Fruit fly (Drosophila melanogaster) whole organism, wandering third instar larva: ENCODE data around the gene CG32369.

Source experiments
- Abd-B ChIP-seq: fragments of >200 bp; optimal IDR thresholded peaks from 2 replicates; lab custom pipeline; 2017; ENCODE audit warnings: missing biosample characterization, missing genetic modification characterization
- CG32264 ChIP-seq: fragments of 200-800 bp; sonication (Bioruptor generic); optimal IDR thresholded peaks from 2 replicates; lab custom pipeline; 2016; ENCODE audit warnings: missing biosample characterization, missing genetic modification characterization
- CG9705 ChIP-seq: fragments of 200-800 bp; sonication (Bioruptor generic); optimal IDR thresholded peaks from 2 replicates; lab custom pipeline; 2018; ENCODE audit warnings: missing biosample characterization, mild to moderate bottlenecking, missing genetic modification characterization
- CrebA ChIP-seq: fragments of 200-800 bp; sonication (Bioruptor generic); optimal IDR thresholded peaks from 2 replicates; lab custom pipeline; 2016; ENCODE audit warnings: missing biosample characterization, mild to moderate bottlenecking, missing genetic modification characterization, borderline replicate concordance
- Dfd ChIP-seq: fragments of >200 bp; optimal IDR thresholded peaks from 2 replicates; lab custom pipeline; 2017; ENCODE audit warnings: missing biosample characterization, missing genetic modification characterization
- Dif ChIP-seq: fragments of 200-275, 200-300 bp; sonication (Bioruptor generic); optimal IDR thresholded peaks from 2 replicates; lab custom pipeline; 2018; ENCODE audit warnings: missing biosample characterization, missing genetic modification characterization; ENCODE audit not compliant: partially characterized antibody
- GATAd ChIP-seq: sonication (Bioruptor generic); optimal IDR thresholded peaks from 2 replicates; lab custom pipeline; 2016; ENCODE audit warnings: missing biosample characterization, missing genetic modification characterization
- HLH106 ChIP-seq: fragments of 200-800 bp; optimal IDR thresholded peaks from 3 replicates; lab custom pipeline; 2019; ENCODE audit warnings: missing biosample characterization, mild to moderate bottlenecking, missing genetic modification characterization, moderate library complexity
- Hr78 ChIP-seq: fragments of >200 bp; optimal IDR thresholded peaks from 2 replicates; lab custom pipeline; 2017; ENCODE audit warnings: missing biosample characterization, missing genetic modification characterization
- Hr83 ChIP-seq: fragments of 200-300 bp; sonication (Bioruptor generic); optimal IDR thresholded peaks from 2 replicates; lab custom pipeline; 2016; ENCODE audit warnings: missing biosample characterization, mild to moderate bottlenecking, missing genetic modification characterization, moderate library complexity; ENCODE audit not compliant: poor library complexity, severe bottlenecking
- Jra ChIP-seq: sonication (Bioruptor generic); optimal IDR thresholded peaks from 2 replicates; lab custom pipeline; 2016; ENCODE audit warnings: missing biosample characterization, missing genetic modification characterization
- Myc ChIP-seq: fragments of >200 bp; optimal IDR thresholded peaks from 2 replicates; lab custom pipeline; 2017
- N ChIP-seq: fragments of >200 bp; optimal IDR thresholded peaks from 2 replicates; lab custom pipeline; 2018; ENCODE audit warnings: missing biosample characterization, missing external identifiers, missing genetic modification characterization
- OdsH ChIP-seq: fragments of 200-800 bp; sonication (Bioruptor generic); optimal IDR thresholded peaks from 2 replicates; lab custom pipeline; 2016; ENCODE audit warnings: missing biosample characterization, mild to moderate bottlenecking, missing genetic modification characterization
- Rel ChIP-seq, 2 experiments: fragments of 200-800 bp; sonication (Bioruptor generic) in 1 of 2; optimal IDR thresholded peaks; 2 replicates in 1 of 2; 3 replicates in 1 of 2; lab custom pipeline; 2016 to 2019; ENCODE audit warnings: mild to moderate bottlenecking in 2 of 2, missing biosample characterization in 2 of 2, missing genetic modification characterization in 2 of 2, moderate library complexity in 1 of 2
- Vsx2 ChIP-seq: fragments of 200-300, 225-300 bp; sonication (Bioruptor generic); optimal IDR thresholded peaks from 2 replicates; lab custom pipeline; 2018; ENCODE audit warnings: missing biosample characterization, missing genetic modification characterization; ENCODE audit not compliant: partially characterized antibody
- br ChIP-seq: fragments of 200-800 bp; sonication (Bioruptor generic); optimal IDR thresholded peaks from 2 replicates; lab custom pipeline; 2016; ENCODE audit warnings: missing biosample characterization, missing genetic modification characterization
- brk ChIP-seq: fragments of 200-800 bp; sonication (Bioruptor generic); optimal IDR thresholded peaks from 2 replicates; lab custom pipeline; 2016; ENCODE audit warnings: missing biosample characterization, mild to moderate bottlenecking, missing genetic modification characterization
- dl ChIP-seq, 2 experiments: fragments of 175-275, 200-275 bp in 1 of 2; fragments of 200-275 bp in 1 of 2; sonication (Bioruptor generic); optimal IDR thresholded peaks; lab custom pipeline; 2018; ENCODE audit warnings: mild to moderate bottlenecking in 2 of 2, missing biosample characterization in 2 of 2, missing genetic modification characterization in 2 of 2, moderate library complexity in 2 of 2; ENCODE audit not compliant: partially characterized antibody in 2 of 2, insufficient read depth in 1 of 2
- dmrt93B ChIP-seq: fragments of 200-800 bp; sonication (Bioruptor generic); optimal IDR thresholded peaks from 2 replicates; lab custom pipeline; 2018; ENCODE audit warnings: missing biosample characterization, mild to moderate bottlenecking, missing genetic modification characterization
- dsf ChIP-seq: sonication (Bioruptor generic); optimal IDR thresholded peaks from 2 replicates; lab custom pipeline; 2016; ENCODE audit warnings: missing biosample characterization, missing genetic modification characterization, borderline replicate concordance
- foxo ChIP-seq, 2 experiments: fragments of 200-800 bp; sonication (Bioruptor generic); optimal IDR thresholded peaks; 2 replicates in 1 of 2; 3 replicates in 1 of 2; lab custom pipeline; 2016 to 2017; ENCODE audit warnings: missing biosample characterization in 2 of 2, missing genetic modification characterization in 2 of 2
- fru ChIP-seq: fragments of 200-800 bp; sonication (Bioruptor generic); optimal IDR thresholded peaks from 3 replicates; lab custom pipeline; 2016; ENCODE audit warnings: missing biosample characterization, mild to moderate bottlenecking, missing genetic modification characterization
- jim ChIP-seq: fragments of 175-275, 200-325 bp; sonication (Bioruptor generic); optimal IDR thresholded peaks from 2 replicates; lab custom pipeline; 2016; ENCODE audit warnings: missing biosample characterization, mild to moderate bottlenecking, missing genetic modification characterization
- lola ChIP-seq: fragments of >200 bp; optimal IDR thresholded peaks from 2 replicates; lab custom pipeline; 2017; ENCODE audit warnings: missing biosample characterization, missing genetic modification characterization
- pan ChIP-seq: fragments of >200 bp; optimal IDR thresholded peaks from 2 replicates; lab custom pipeline; 2017
- psq ChIP-seq: fragments of 200-800 bp; sonication (Bioruptor generic); optimal IDR thresholded peaks from 3 replicates; lab custom pipeline; 2017; ENCODE audit warnings: missing biosample characterization, mild to moderate bottlenecking, missing genetic modification characterization, moderate library complexity
- rgr ChIP-seq: fragments of 200-800 bp; sonication (Bioruptor generic); optimal IDR thresholded peaks from 3 replicates; lab custom pipeline; 2016; ENCODE audit warnings: missing biosample characterization, mild to moderate bottlenecking, missing genetic modification characterization
- sv ChIP-seq: fragments of 200-800 bp; sonication (Bioruptor generic); optimal IDR thresholded peaks from 3 replicates; lab custom pipeline; 2016; ENCODE audit warnings: missing biosample characterization, missing genetic modification characterization
- tai ChIP-seq: sonication (Bioruptor generic); optimal IDR thresholded peaks from 2 replicates; lab custom pipeline; 2016; ENCODE audit warnings: missing biosample characterization, missing genetic modification characterization
- usp ChIP-seq: fragments of >200 bp; optimal IDR thresholded peaks from 2 replicates; lab custom pipeline; 2017; ENCODE audit warnings: missing biosample characterization, missing genetic modification characterization
- woc ChIP-seq: sonication (Bioruptor generic); optimal IDR thresholded peaks from 2 replicates; lab custom pipeline; 2016; ENCODE audit warnings: missing biosample characterization, mild to moderate bottlenecking, missing genetic modification characterization

The CG32369 gene

DNA sequence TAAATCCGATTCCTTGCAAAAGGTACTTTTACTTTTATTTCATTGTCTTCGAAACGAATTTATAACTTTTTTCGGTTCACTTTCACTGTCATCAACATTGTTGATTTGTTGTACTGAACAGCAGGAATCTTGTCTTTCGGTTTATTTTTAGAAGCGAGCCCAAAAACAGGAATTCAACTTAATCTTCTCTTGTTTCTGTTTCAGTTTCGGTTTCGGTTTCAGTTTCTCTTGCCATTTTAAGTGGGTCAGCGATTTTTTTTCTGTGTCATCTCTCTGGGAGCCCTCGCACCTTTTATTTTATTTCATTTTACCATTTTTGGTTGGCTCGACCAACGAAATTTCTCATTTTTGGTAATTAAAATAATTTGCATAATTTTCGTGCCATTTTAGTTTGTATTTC lies 10.6 kb upstream of the CG32369 start:
- no peak for TF ChIP-seq psq (GFP tag; lab: Kevin White, UChicago)
- no peak for TF ChIP-seq dl (GFP tag; optimal IDR thresholded peaks at IDR 0.05; lab: Kevin White, UChicago; ENCODE audit: insufficient read depth in 1 of 2, partially characterized antibody in 2 of 2)
- no peak for TF ChIP-seq N (GFP tag; lab: Kevin White, UChicago)
- TF ChIP-seq Jra (GFP tag; lab: Kevin White, UChicago), result no peak
- TF ChIP-seq Rel (GFP tag; optimal IDR thresholded peaks at IDR 0.05; lab: Kevin White, UChicago), result no peak
- no peak for TF ChIP-seq Rel (tag; optimal IDR thresholded peaks at IDR 0.05; lab: Kevin White, UChicago)
- no peak for TF ChIP-seq jim (GFP tag; lab: Kevin White, UChicago)
- TF ChIP-seq Abd-B (GFP tag; lab: Kevin White, UChicago), result no peak
- no peak for TF ChIP-seq Hr83 (GFP tag; lab: Kevin White, UChicago)
- no peak for TF ChIP-seq GATAd (GFP tag; lab: Kevin White, UChicago)
- TF ChIP-seq Dfd, result no peak
- no peak for TF ChIP-seq foxo (GFP tag; optimal IDR thresholded peaks at IDR 0.05; lab: Kevin White, UChicago)
- no peak for TF ChIP-seq HLH106
- TF ChIP-seq woc (GFP tag; lab: Kevin White, UChicago), result no peak
- no peak for TF ChIP-seq Vsx2 (GFP tag; lab: Kevin White, UChicago)
- TF ChIP-seq fru (GFP tag; lab: Kevin White, UChicago), result no peak

DNA sequence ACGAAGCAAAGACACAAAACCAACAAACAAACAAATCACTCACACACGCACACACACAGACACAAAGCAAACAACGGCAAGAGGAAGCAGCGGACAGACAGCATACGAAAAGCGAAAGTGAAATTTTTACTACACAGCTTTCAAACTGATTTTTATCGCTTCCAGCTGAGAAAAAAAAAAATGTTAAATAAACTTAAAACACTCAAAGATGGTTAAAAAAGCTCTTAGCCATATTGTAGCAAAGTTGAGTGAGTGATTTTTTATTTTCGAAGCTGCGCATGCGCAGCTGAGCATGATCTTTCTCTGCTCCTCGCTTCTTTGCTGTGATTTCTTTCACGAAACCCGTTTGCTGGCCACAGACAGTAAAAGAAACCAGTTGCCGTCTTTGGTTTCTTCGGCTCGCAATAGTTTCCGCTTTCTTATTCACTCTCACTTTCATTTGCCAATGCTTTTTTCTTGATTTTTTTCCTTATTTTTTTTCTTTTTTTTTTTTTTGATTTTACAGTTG lies 8.9 kb upstream of the CG32369 start:
- no peak for TF ChIP-seq Dif
- no peak for TF ChIP-seq woc (GFP tag; lab: Kevin White, UChicago)
- TF ChIP-seq OdsH (GFP tag; lab: Kevin White, UChicago), result no peak
- no peak for TF ChIP-seq CG9705 (GFP tag; lab: Kevin White, UChicago)
- TF ChIP-seq Dfd, result peak; percentile 31
- no peak for TF ChIP-seq dl (GFP tag; optimal IDR thresholded peaks at IDR 0.05; lab: Kevin White, UChicago; ENCODE audit: insufficient read depth in 1 of 2, partially characterized antibody in 2 of 2)
- TF ChIP-seq jim (GFP tag; lab: Kevin White, UChicago), result no peak
- peak; percentile 16 for TF ChIP-seq Vsx2 (GFP tag; lab: Kevin White, UChicago)
- TF ChIP-seq dsf (GFP tag; lab: Kevin White, UChicago), result no peak

dm6 chr3L:7817194-7817593 lies 7.6 kb upstream of the CG32369 start:
- TF ChIP-seq GATAd (GFP tag; lab: Kevin White, UChicago) (no peak), foxo (GFP tag; optimal IDR thresholded peaks at IDR 0.05; lab: Kevin White, UChicago) (no peak), tai (no peak), HLH106 (no peak), brk (no peak), Dif (no peak), pan (lab: Kevin White, UChicago) (no peak), dmrt93B (GFP tag; lab: Kevin White, UChicago) (no peak), usp (GFP tag; lab: Kevin White, UChicago) (no peak), sv (GFP tag; lab: Kevin White, UChicago) (no peak), CrebA (GFP tag; lab: Kevin White, UChicago) (no peak), jim (GFP tag; lab: Kevin White, UChicago) (no peak), lola (GFP tag; lab: Kevin White, UChicago) (no peak)

dm6 chr3L:7815956-7816355 lies 6.3 kb upstream of the CG32369 start:
- no peak for TF ChIP-seq pan (lab: Kevin White, UChicago)
- TF ChIP-seq, all 38 proteins: peak for 0

dm6 chr3L:7813422-7813821 lies 3.8 kb upstream of the CG32369 start:
- TF ChIP-seq Vsx2 (GFP tag; lab: Kevin White, UChicago), result peak; percentile 94
- no peak for TF ChIP-seq sv (GFP tag; lab: Kevin White, UChicago)
- no peak for TF ChIP-seq fru (GFP tag; lab: Kevin White, UChicago)
- peak; percentile 94 for TF ChIP-seq Myc (lab: Kevin White, UChicago)
- TF ChIP-seq CG32264 (GFP tag; lab: Kevin White, UChicago), result no peak
- no peak for TF ChIP-seq CrebA (GFP tag; lab: Kevin White, UChicago)
- TF ChIP-seq Hr78 (GFP tag; lab: Kevin White, UChicago), result peak; percentile 35
- TF ChIP-seq rgr, result no peak
- no peak for TF ChIP-seq tai
- TF ChIP-seq dl (GFP tag; optimal IDR thresholded peaks at IDR 0.05; lab: Kevin White, UChicago; ENCODE audit: insufficient read depth in 1 of 2, partially characterized antibody in 2 of 2), result peak; percentile 11 to 20
- peak; percentile 82 for TF ChIP-seq Dif
- TF ChIP-seq N (GFP tag; lab: Kevin White, UChicago), result peak; percentile 98
- TF ChIP-seq lola (GFP tag; lab: Kevin White, UChicago), result peak; percentile 83
- TF ChIP-seq br (GFP tag; lab: Kevin White, UChicago), result no peak
- TF ChIP-seq dsf (GFP tag; lab: Kevin White, UChicago), result no peak
- TF ChIP-seq usp (GFP tag; lab: Kevin White, UChicago), result no peak
